Worm (Caenorhabditis elegans) whole organism, L4 larva: ENCODE results near the gene Y43F8B.19.

Experiments used
- F10B5.3 ChIP-seq: sonication (generic microtip); optimal IDR thresholded peaks from 2 replicates; lab custom pipeline; 2016; ENCODE audit warnings: mild to moderate bottlenecking, missing genetic modification characterization, missing compliant biosample characterization
- F26F4.8 ChIP-seq: fragments of 200-800 bp; sonication (Bioruptor generic); conservative IDR thresholded peaks from 2 replicates; pipeline ENCODE4 v1.3.6; 2022; ENCODE audit warnings: missing genetic modification characterization, missing compliant biosample characterization
- F37D6.2 ChIP-seq: sonication (generic microtip); optimal IDR thresholded peaks from 2 replicates; lab custom pipeline; 2016; ENCODE audit warnings: mild to moderate bottlenecking, missing genetic modification characterization, missing compliant biosample characterization
- F44E2.7 ChIP-seq: fragments of 200-800 bp; sonication (Bioruptor generic); IDR thresholded peaks from 2 replicates; pipeline ENCODE4 v2.1.2; 2022; ENCODE audit warnings: missing genetic modification characterization, missing compliant biosample characterization
- F49E8.2 ChIP-seq: sonication (generic microtip); optimal IDR thresholded peaks from 2 replicates; lab custom pipeline; 2016; ENCODE audit warnings: missing compliant biosample characterization, mild to moderate bottlenecking, missing genetic modification characterization, borderline replicate concordance
- T26A8.4 ChIP-seq: fragments of 200-800 bp; sonication (Bioruptor generic); IDR thresholded peaks from 2 replicates; pipeline ENCODE4 v1.3.6; 2022; ENCODE audit warnings: missing genetic modification characterization, missing compliant biosample characterization
- Y105C5A.15 ChIP-seq: fragments of 200-800 bp; sonication (Bioruptor generic); IDR thresholded peaks from 2 replicates; pipeline ENCODE4 v1.3.6; 2022; ENCODE audit warnings: missing genetic modification characterization, missing compliant biosample characterization
- Y48G9A.11 ChIP-seq: fragments of 200-800 bp; sonication (Bioruptor generic); IDR thresholded peaks from 2 replicates; pipeline ENCODE4 v1.3.6; 2022; ENCODE audit warnings: missing genetic modification reagents, missing genetic modification characterization, missing compliant biosample characterization
- ZK337.2 ChIP-seq: fragments of 200-800 bp; sonication (Bioruptor generic); IDR thresholded peaks from 2 replicates; pipeline ENCODE4 v1.3.6; 2022; ENCODE audit warnings: missing genetic modification reagents, missing genetic modification characterization, missing compliant biosample characterization
- aha-1 ChIP-seq: fragments of 150-350 bp; peaks from one replicate; lab custom pipeline; 2014; ENCODE audit warnings: missing biosample characterization, missing genetic modification characterization
- arid-1 ChIP-seq: fragments of 200-800 bp; sonication (Bioruptor generic); conservative IDR thresholded peaks from 2 replicates; pipeline ENCODE4 v1.3.6; 2022; ENCODE audit warnings: missing genetic modification reagents, missing genetic modification characterization, missing compliant biosample characterization
- ceh-20 ChIP-seq: fragments of 200-800 bp; sonication (Bioruptor generic); IDR thresholded peaks from 2 replicates; pipeline ENCODE4 v1.3.6; 2022; ENCODE audit warnings: missing genetic modification reagents, missing genetic modification characterization, missing compliant biosample characterization
- ctbp-1 ChIP-seq: fragments of 200-800 bp; sonication (Bioruptor generic); IDR thresholded peaks from 2 replicates; pipeline ENCODE4 v1.3.6; 2022; ENCODE audit warnings: missing genetic modification reagents, missing genetic modification characterization, missing compliant biosample characterization
- daf-16 ChIP-seq, 3 experiments: sonication (generic microtip); optimal IDR thresholded peaks; 2 replicates each; lab custom pipeline; 2016 to 2017; ENCODE audit warnings: missing genetic modification characterization in 3 of 3, missing genetic modification reagents in 3 of 3, mild to moderate bottlenecking in 2 of 3, missing compliant biosample characterization in 2 of 3, missing biosample characterization in 1 of 3, moderate library complexity in 1 of 3
- dmd-6 ChIP-seq: fragments of 200-800 bp; sonication (Bioruptor generic); IDR thresholded peaks from 2 replicates; pipeline ENCODE4 v1.3.6; 2022; ENCODE audit warnings: missing genetic modification reagents, missing genetic modification characterization, missing compliant biosample characterization
- egl-43 ChIP-seq: fragments of 200-800 bp; sonication (Bioruptor generic); IDR thresholded peaks from 2 replicates; pipeline ENCODE4 v1.3.6; 2022; ENCODE audit warnings: missing genetic modification reagents, missing genetic modification characterization, missing compliant biosample characterization
- gei-8 ChIP-seq: fragments of 200-800 bp; sonication (Bioruptor generic); optimal IDR thresholded peaks from 2 replicates; lab custom pipeline; 2018; ENCODE audit warnings: mild to moderate bottlenecking, missing genetic modification characterization, missing compliant biosample characterization
- hif-1 ChIP-seq, 2 experiments: sonication (generic microtip); optimal IDR thresholded peaks; 2 replicates each; lab custom pipeline; 2016 to 2017; ENCODE audit warnings: missing compliant biosample characterization in 2 of 2, missing genetic modification characterization in 2 of 2, missing genetic modification reagents in 2 of 2, missing genotype in 2 of 2, mild to moderate bottlenecking in 1 of 2
- hlh-30 ChIP-seq: sonication (generic microtip); optimal IDR thresholded peaks from 2 replicates; lab custom pipeline; 2017; ENCODE audit warnings: antibody characterized with exemption, mild to moderate bottlenecking, missing genetic modification characterization, missing compliant biosample characterization; ENCODE audit not compliant: insufficient read depth
- hmg-1.1 ChIP-seq: fragments of 200-800 bp; sonication (Bioruptor generic); IDR thresholded peaks from 2 replicates; pipeline ENCODE4 v1.3.6; 2022; ENCODE audit warnings: missing genetic modification reagents, missing genetic modification characterization, missing compliant biosample characterization
- lim-7 ChIP-seq: fragments of 200-800 bp; sonication (Bioruptor generic); IDR thresholded peaks from 2 replicates; pipeline ENCODE4 v1.3.6; 2022; ENCODE audit warnings: missing genetic modification characterization, missing compliant biosample characterization
- lin-1 ChIP-seq: fragments of 200-800 bp; sonication (Bioruptor generic); IDR thresholded peaks from 2 replicates; pipeline ENCODE4 v1.3.6; 2022; ENCODE audit warnings: missing genetic modification reagents, missing genetic modification characterization, missing compliant biosample characterization
- lin-38 ChIP-seq: fragments of 200-800 bp; sonication (Bioruptor generic); IDR thresholded peaks from 2 replicates; pipeline ENCODE4 v1.3.6; 2022; ENCODE audit warnings: missing genetic modification reagents, missing genetic modification characterization, missing compliant biosample characterization
- lsy-2 ChIP-seq, 2 experiments: fragments of 150-350 bp in 1 of 2; sonication (generic microtip) in 1 of 2; optimal IDR thresholded peaks; 2 replicates each; lab custom pipeline; 2014 to 2017; ENCODE audit warnings: missing biosample characterization in 2 of 2, missing genetic modification characterization in 2 of 2
- madf-9 ChIP-seq: fragments of 200-800 bp; sonication (Bioruptor generic); conservative IDR thresholded peaks from 2 replicates; pipeline ENCODE4 v1.3.6; 2022; ENCODE audit warnings: missing genetic modification reagents, missing genetic modification characterization, missing compliant biosample characterization
- mdl-1 ChIP-seq, 2 experiments: fragments of 150-350 bp in 1 of 2; sonication (generic microtip) in 1 of 2; optimal IDR thresholded peaks; 2 replicates each; lab custom pipeline; 2014 to 2017; ENCODE audit warnings: missing biosample characterization in 2 of 2, missing genetic modification characterization in 2 of 2
- mdt-29 ChIP-seq: fragments of 200-800 bp; sonication (Bioruptor generic); IDR thresholded peaks from 2 replicates; pipeline ENCODE4 v1.3.6; 2022; ENCODE audit warnings: missing genetic modification reagents, missing genetic modification characterization, missing compliant biosample characterization
- nhr-102 ChIP-seq: sonication (generic microtip); optimal IDR thresholded peaks from 2 replicates; lab custom pipeline; 2016; ENCODE audit warnings: mild to moderate bottlenecking, missing genetic modification characterization, moderate library complexity, missing compliant biosample characterization
- nhr-237 ChIP-seq: sonication (generic microtip); optimal IDR thresholded peaks from 2 replicates; lab custom pipeline; 2017; ENCODE audit warnings: missing biosample characterization, missing genetic modification characterization
- nhr-28 ChIP-seq: fragments of 150-350 bp; optimal IDR thresholded peaks from 2 replicates; lab custom pipeline; 2014; ENCODE audit warnings: missing biosample characterization, missing genetic modification characterization
- nhr-41 ChIP-seq: fragments of 200-800 bp; sonication (Bioruptor generic); IDR thresholded peaks from 2 replicates; pipeline ENCODE4 v1.3.6; 2022; ENCODE audit warnings: missing genetic modification reagents, missing genetic modification characterization, missing compliant biosample characterization
- pha-4 ChIP-seq, 2 experiments: fragments of 150-350 bp in 1 of 2; fragments of 200-800 bp in 1 of 2; sonication (Bioruptor generic) in 1 of 2; IDR thresholded peaks in 1 of 2; optimal IDR thresholded peaks in 1 of 2; 2 replicates each; pipeline versions ENCODE4 v1.3.6 to Lab custom; 2014 to 2022; ENCODE audit warnings: missing genetic modification characterization in 2 of 2, missing genetic modification reagents in 2 of 2, missing biosample characterization in 1 of 2, missing compliant biosample characterization in 1 of 2
- php-3 ChIP-seq: fragments of 200-800 bp; sonication (Bioruptor generic); IDR thresholded peaks from 2 replicates; pipeline ENCODE4 v1.3.6; 2022; ENCODE audit warnings: missing genetic modification reagents, missing genetic modification characterization, missing compliant biosample characterization
- pqm-1 ChIP-seq: sonication (generic microtip); optimal IDR thresholded peaks from 2 replicates; lab custom pipeline; 2017; ENCODE audit warnings: missing biosample characterization, missing genetic modification characterization
- sdz-12 ChIP-seq: fragments of 200-800 bp; sonication (Bioruptor generic); optimal IDR thresholded peaks from 2 replicates; lab custom pipeline; 2018; ENCODE audit warnings: mild to moderate bottlenecking, missing genetic modification characterization, missing compliant biosample characterization
- snpc-1.2 ChIP-seq: fragments of 200-800 bp; sonication (Bioruptor generic); IDR thresholded peaks from 2 replicates; pipeline ENCODE4 v1.3.6; 2022; ENCODE audit warnings: missing genetic modification reagents, missing genetic modification characterization, missing compliant biosample characterization
- snpc-4 ChIP-seq: fragments of 150-350 bp; optimal IDR thresholded peaks from 2 replicates; lab custom pipeline; 2014; ENCODE audit warnings: missing biosample characterization, missing genetic modification characterization
- spr-1 ChIP-seq: sonication (generic microtip); optimal IDR thresholded peaks from 2 replicates; lab custom pipeline; 2016; ENCODE audit warnings: mild to moderate bottlenecking, missing genetic modification characterization, missing compliant biosample characterization
- tag-97 ChIP-seq: fragments of 200-800 bp; sonication (Bioruptor generic); IDR thresholded peaks from 2 replicates; pipeline ENCODE4 v1.3.6; 2022; ENCODE audit warnings: missing genetic modification characterization, missing compliant biosample characterization
- unc-62 ChIP-seq, 3 experiments: fragments of 150-350 bp in 1 of 3; sonication (generic microtip); optimal IDR thresholded peaks in 2 of 3; peaks in 1 of 3; 1 replicate in 1 of 3; 2 replicates in 2 of 3; lab custom pipeline; 2014 to 2017; ENCODE audit warnings: missing biosample characterization in 3 of 3, missing genetic modification characterization in 3 of 3, missing genetic modification reagents in 3 of 3, missing genotype in 1 of 3
- vab-7 ChIP-seq: fragments of 200-800 bp; sonication (Bioruptor generic); IDR thresholded peaks from 2 replicates; pipeline ENCODE4 v1.3.6; 2022; ENCODE audit warnings: missing genetic modification reagents, missing genetic modification characterization, missing compliant biosample characterization
- zfp-3 ChIP-seq: fragments of 200-800 bp; sonication (Bioruptor generic); conservative IDR thresholded peaks from 2 replicates; pipeline ENCODE4 v1.3.6; 2022; ENCODE audit warnings: missing genetic modification reagents, missing genetic modification characterization, missing compliant biosample characterization

Y43F8B.19 gene

DNA sequence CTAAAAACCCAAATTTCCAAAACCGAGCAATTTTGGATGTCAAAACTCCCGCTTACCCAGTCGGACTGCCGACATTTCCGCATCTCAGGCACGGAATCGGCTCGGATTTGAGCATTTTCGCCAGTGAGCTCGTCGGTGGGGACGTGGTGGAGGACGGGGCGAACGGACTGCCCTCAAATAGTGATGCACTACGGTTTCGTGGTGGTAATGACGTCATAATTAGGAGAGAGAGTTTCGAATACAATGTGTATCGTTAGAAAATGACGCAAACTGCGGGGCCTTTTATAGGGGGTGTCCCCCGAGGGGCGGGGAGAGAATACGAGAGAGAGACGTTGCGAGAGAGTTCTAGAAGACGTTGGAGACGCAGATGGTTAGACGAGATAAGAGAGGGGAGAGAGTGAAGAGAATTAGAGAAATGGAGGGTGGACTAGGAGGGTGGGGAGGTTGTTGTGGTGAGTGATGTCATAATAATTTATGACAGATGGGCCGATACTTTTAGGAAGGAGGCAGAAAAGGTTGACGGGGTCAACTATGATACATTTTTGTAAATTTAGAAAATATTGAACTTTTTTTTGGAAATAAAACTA lies 10.5 kb upstream of the Y43F8B.19 start (continued):
- TF ChIP-seq unc-62 (GFP tag; optimal IDR thresholded peaks at IDR 0.05 in 1 of 2; lab: Kevin White, UChicago) (peak in 1 of 2 experiments; percentile 94), unc-62 (tag; optimal IDR thresholded peaks at IDR 0.05; lab: Kevin White, UChicago) (no peak), snpc-1.2 (GFP tag; lab: Robert Waterston, UW) (peak; percentile 35), vab-7 (peak; percentile 44; the same call in 1 of the 2 replicates), tag-97 (GFP tag; lab: Robert Waterston, UW) (no peak), zfp-3 (GFP tag; lab: Robert Waterston, UW) (peak; percentile 80), F44E2.7 (GFP tag; lab: Robert Waterston, UW) (no peak), nhr-41 (GFP tag; lab: Robert Waterston, UW) (peak; percentile 32; the same call in 1 of the 2 replicates), gei-8 (peak; percentile 88), F37D6.2 (tag; lab: Kevin White, UChicago) (peak; percentile 60), sdz-12 (GFP tag; lab: Kevin White, UChicago) (peak; percentile 63), snpc-4 (tag; lab: Kevin White, UChicago) (no peak), Y105C5A.15 (GFP tag; lab: Robert Waterston, UW) (no peak), F10B5.3 (tag; lab: Kevin White, UChicago) (no peak)
- TF ChIP-seq, all 104 proteins: peak for 63

DNA sequence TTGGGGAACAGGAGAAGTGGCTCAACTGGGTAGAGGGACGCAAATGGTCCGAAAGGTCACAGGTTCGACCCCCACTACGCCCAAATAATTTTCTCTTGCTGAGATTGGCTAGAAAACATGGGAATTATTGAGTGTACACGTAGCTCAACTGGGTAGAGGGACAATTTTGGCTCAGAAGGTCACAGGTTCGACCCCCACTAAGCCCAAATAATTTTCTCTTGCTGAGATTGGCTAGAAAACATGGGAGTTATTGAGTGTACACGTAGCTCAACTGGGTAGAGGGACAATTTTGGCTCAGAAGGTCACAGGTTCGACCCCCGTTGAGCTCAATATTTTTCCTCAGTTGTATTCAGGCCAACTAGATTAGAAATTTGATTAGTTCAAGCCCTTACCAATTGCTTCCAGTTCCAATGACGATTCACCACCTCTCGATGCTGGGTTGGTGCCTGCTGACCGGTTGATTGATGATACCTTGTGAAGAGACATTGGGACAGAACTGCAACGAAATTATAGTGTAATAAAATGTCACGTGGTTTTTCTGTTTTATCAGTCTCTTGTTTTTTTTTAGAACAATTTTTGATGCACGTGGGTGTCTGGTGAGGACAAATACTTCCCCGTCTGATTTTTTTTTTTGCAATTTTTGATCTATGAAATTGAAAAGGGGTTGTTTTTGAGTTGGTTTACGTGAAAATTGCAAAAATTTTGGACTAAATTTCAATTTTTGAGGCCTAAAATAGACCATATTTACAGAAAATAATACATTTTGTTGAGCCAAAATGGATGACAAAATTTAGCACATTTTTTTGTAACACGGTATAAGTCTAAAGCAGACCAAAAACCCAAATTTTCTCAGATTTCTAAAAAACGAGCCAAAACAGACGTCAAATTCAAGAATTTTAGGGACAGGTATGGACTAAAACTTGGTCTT lies 9.5 kb upstream of the Y43F8B.19 start:
- TF ChIP-seq zfp-3 (GFP tag; lab: Robert Waterston, UW), result 0 out of 2 replicates have a peak, but pooled peaks have one; percentile 56
- TF ChIP-seq aha-1 (tag; lab: Kevin White, UChicago), result peak; percentile 94
- TF ChIP-seq vab-7, result 0 out of 2 replicates have a peak, but pooled peaks have one; percentile 4
- TF ChIP-seq madf-9 (GFP tag; lab: Robert Waterston, UW), result peak; percentile 55; the same call in 1 of the 2 replicates
- TF ChIP-seq unc-62 (GFP tag; optimal IDR thresholded peaks at IDR 0.05 in 1 of 2; lab: Kevin White, UChicago), result peak in 1 of 2 experiments; percentile 93
- TF ChIP-seq unc-62 (tag; optimal IDR thresholded peaks at IDR 0.05; lab: Kevin White, UChicago), result no peak
- peak; percentile 37 for TF ChIP-seq nhr-28
- 0 out of 2 replicates have a peak, but pooled peaks have one; percentile 45 for TF ChIP-seq ctbp-1 (GFP tag; lab: Robert Waterston, UW)
- TF ChIP-seq T26A8.4 (GFP tag; lab: Robert Waterston, UW), result peak; percentile 77
- TF ChIP-seq arid-1, result peak; percentile 35; the same call in 1 of the 2 replicates
- TF ChIP-seq egl-43 (GFP tag; lab: Robert Waterston, UW), result peak; percentile 81
- no peak for TF ChIP-seq pqm-1 (tag; lab: Kevin White, UChicago)
- TF ChIP-seq dmd-6 (GFP tag; lab: Robert Waterston, UW), result peak; percentile 65
- 0 out of 2 replicates have a peak, but pooled peaks have one; percentile 35 for TF ChIP-seq mdt-29
- TF ChIP-seq F26F4.8 (GFP tag; lab: Robert Waterston, UW), result 0 out of 2 replicates have a peak, but pooled peaks have one; percentile 2
- peak; percentile 70 for TF ChIP-seq ceh-20
- peak in 1 of 2 experiments; percentile 57 for TF ChIP-seq hif-1 (tag; optimal IDR thresholded peaks at IDR 0.05; lab: Kevin White, UChicago)
- TF ChIP-seq pha-4 (GFP tag; IDR thresholded peaks at IDR 0.05; lab: Robert Waterston, UW), result no peak
- TF ChIP-seq pha-4 (tag; optimal IDR thresholded peaks at IDR 0.05; lab: Kevin White, UChicago), result no peak
- TF ChIP-seq lin-38 (GFP tag; lab: Robert Waterston, UW), result peak; percentile 64
- TF ChIP-seq F49E8.2 (tag; lab: Kevin White, UChicago), result no peak
- TF ChIP-seq ZK337.2 (GFP tag; lab: Robert Waterston, UW), result no peak
- peak; percentile 45; the same call in 1 of the 2 replicates for TF ChIP-seq hmg-1.1 (GFP tag; lab: Robert Waterston, UW)
- peak; percentile 46 to 76 for TF ChIP-seq mdl-1 (tag; optimal IDR thresholded peaks at IDR 0.05; lab: Kevin White, UChicago)
- TF ChIP-seq lin-1 (GFP tag; lab: Robert Waterston, UW), result no peak
- 0 out of 2 replicates have a peak, but pooled peaks have one; percentile 40 for TF ChIP-seq lim-7
- peak; percentile 42 for TF ChIP-seq spr-1
- peak; percentile 87 for TF ChIP-seq hlh-30 (tag; lab: Kevin White, UChicago)
- peak; percentile 39; the same call in 1 of the 2 replicates for TF ChIP-seq php-3
- 0 out of 2 replicates have a peak, but pooled peaks have one; percentile 34 for TF ChIP-seq Y48G9A.11 (GFP tag; lab: Robert Waterston, UW)
- no peak for TF ChIP-seq nhr-237 (tag; lab: Kevin White, UChicago)
- TF ChIP-seq daf-16 (GFP tag; optimal IDR thresholded peaks at IDR 0.05; lab: Kevin White, UChicago), result no peak
- TF ChIP-seq daf-16 (tag; optimal IDR thresholded peaks at IDR 0.05; lab: Kevin White, UChicago), result peak; percentile 23
- peak in 1 of 2 experiments; percentile 32 for TF ChIP-seq lsy-2 (tag; optimal IDR thresholded peaks at IDR 0.05; lab: Kevin White, UChicago)
- no peak for TF ChIP-seq nhr-102 (tag; lab: Kevin White, UChicago)
